Worm (Caenorhabditis elegans) whole organism, L4 larva: ENCODE data around the gene srw-82.
"Not testable (repeated sequence)": the region's sequence is repeated elsewhere in the genome, so short reads cannot be mapped to it uniquely, and the experiment has no call there.

Source experiments
- D1046.2 ChIP-seq: fragments of 200-800 bp; sonication (Bioruptor generic); IDR thresholded peaks from 2 replicates; pipeline ENCODE4 v1.3.6; 2022; ENCODE audit warnings: missing genetic modification characterization, missing compliant biosample characterization
- F44E2.7 ChIP-seq: fragments of 200-800 bp; sonication (Bioruptor generic); IDR thresholded peaks from 2 replicates; pipeline ENCODE4 v2.1.2; 2022; ENCODE audit warnings: missing genetic modification characterization, missing compliant biosample characterization
- Y105C5A.15 ChIP-seq: fragments of 200-800 bp; sonication (Bioruptor generic); IDR thresholded peaks from 2 replicates; pipeline ENCODE4 v1.3.6; 2022; ENCODE audit warnings: missing genetic modification characterization, missing compliant biosample characterization
- Y75B8A.6 ChIP-seq: fragments of 200-800 bp; sonication (Bioruptor generic); IDR thresholded peaks from 2 replicates; pipeline ENCODE4 v1.3.6; 2022; ENCODE audit warnings: missing genetic modification reagents, missing genetic modification characterization, missing compliant biosample characterization
- aha-1 ChIP-seq: fragments of 150-350 bp; peaks from one replicate; lab custom pipeline; 2014; ENCODE audit warnings: missing biosample characterization, missing genetic modification characterization
- aly-2 ChIP-seq: sonication (generic microtip); optimal IDR thresholded peaks from 2 replicates; lab custom pipeline; 2018; ENCODE audit warnings: missing biosample characterization, missing genetic modification characterization
- ceh-20 ChIP-seq: fragments of 200-800 bp; sonication (Bioruptor generic); IDR thresholded peaks from 2 replicates; pipeline ENCODE4 v1.3.6; 2022; ENCODE audit warnings: missing genetic modification reagents, missing genetic modification characterization, missing compliant biosample characterization
- ceh-44 ChIP-seq: fragments of 200-800 bp; sonication (Bioruptor generic); IDR thresholded peaks from 2 replicates; pipeline ENCODE4 v1.3.6; 2022; ENCODE audit warnings: missing genetic modification reagents, missing genetic modification characterization, missing compliant biosample characterization
- ceh-82 ChIP-seq: sonication (generic microtip); optimal IDR thresholded peaks from 2 replicates; lab custom pipeline; 2017; ENCODE audit warnings: missing biosample characterization, missing genetic modification characterization
- daf-16 ChIP-seq, 3 experiments: sonication (generic microtip); optimal IDR thresholded peaks; 2 replicates each; lab custom pipeline; 2016 to 2017; ENCODE audit warnings: missing genetic modification characterization in 3 of 3, missing genetic modification reagents in 3 of 3, mild to moderate bottlenecking in 2 of 3, missing compliant biosample characterization in 2 of 3, missing biosample characterization in 1 of 3, moderate library complexity in 1 of 3
- daf-8 ChIP-seq: fragments of 200-800 bp; sonication (Bioruptor generic); IDR thresholded peaks from 2 replicates; pipeline ENCODE4 v1.3.6; 2022; ENCODE audit warnings: missing genetic modification characterization, missing compliant biosample characterization
- dmd-9 ChIP-seq: fragments of 200-800 bp; sonication (Bioruptor generic); IDR thresholded peaks from 2 replicates; pipeline ENCODE4 v1.3.6; 2022; ENCODE audit warnings: missing genetic modification reagents, missing genetic modification characterization, missing compliant biosample characterization
- duxl-1 ChIP-seq: sonication (generic microtip); optimal IDR thresholded peaks from 2 replicates; lab custom pipeline; 2016; ENCODE audit warnings: mild to moderate bottlenecking, missing genetic modification characterization, moderate library complexity, missing compliant biosample characterization; ENCODE audit not compliant: poor library complexity
- egl-27 ChIP-seq: sonication (generic microtip); optimal IDR thresholded peaks from 3 replicates; lab custom pipeline; 2017; ENCODE audit warnings: missing biosample characterization, missing genetic modification reagents, missing genetic modification characterization
- egl-43 ChIP-seq: fragments of 200-800 bp; sonication (Bioruptor generic); IDR thresholded peaks from 2 replicates; pipeline ENCODE4 v1.3.6; 2022; ENCODE audit warnings: missing genetic modification reagents, missing genetic modification characterization, missing compliant biosample characterization
- fkh-10 ChIP-seq: fragments of 150-350 bp; optimal IDR thresholded peaks from 2 replicates; lab custom pipeline; 2014; ENCODE audit warnings: missing biosample characterization, missing genetic modification reagents, missing genetic modification characterization
- hif-1 ChIP-seq, 2 experiments: sonication (generic microtip); optimal IDR thresholded peaks; 2 replicates each; lab custom pipeline; 2016 to 2017; ENCODE audit warnings: missing compliant biosample characterization in 2 of 2, missing genetic modification characterization in 2 of 2, missing genetic modification reagents in 2 of 2, missing genotype in 2 of 2, mild to moderate bottlenecking in 1 of 2
- hmg-1.1 ChIP-seq: fragments of 200-800 bp; sonication (Bioruptor generic); IDR thresholded peaks from 2 replicates; pipeline ENCODE4 v1.3.6; 2022; ENCODE audit warnings: missing genetic modification reagents, missing genetic modification characterization, missing compliant biosample characterization
- lim-7 ChIP-seq: fragments of 200-800 bp; sonication (Bioruptor generic); IDR thresholded peaks from 2 replicates; pipeline ENCODE4 v1.3.6; 2022; ENCODE audit warnings: missing genetic modification characterization, missing compliant biosample characterization
- lin-15B ChIP-seq: fragments of 150-350 bp; sonication (generic microtip); optimal IDR thresholded peaks from 3 replicates; lab custom pipeline; 2014; ENCODE audit warnings: missing biosample characterization, missing genetic modification characterization
- lin-29 ChIP-seq: fragments of 200-800 bp; sonication (Bioruptor generic); IDR thresholded peaks from 2 replicates; pipeline ENCODE4 v1.3.6; 2022; ENCODE audit warnings: missing genetic modification reagents, missing genetic modification characterization, missing compliant biosample characterization
- lin-38 ChIP-seq: fragments of 200-800 bp; sonication (Bioruptor generic); IDR thresholded peaks from 2 replicates; pipeline ENCODE4 v1.3.6; 2022; ENCODE audit warnings: missing genetic modification reagents, missing genetic modification characterization, missing compliant biosample characterization
- lin-39 ChIP-seq: fragments of 150-350 bp; optimal IDR thresholded peaks from 2 replicates; lab custom pipeline; 2014; ENCODE audit warnings: missing biosample characterization, missing genetic modification reagents, missing genetic modification characterization
- lir-3 ChIP-seq: sonication (generic microtip); optimal IDR thresholded peaks from 2 replicates; lab custom pipeline; 2016; ENCODE audit warnings: mild to moderate bottlenecking, missing genetic modification characterization, missing compliant biosample characterization
- lsy-2 ChIP-seq, 2 experiments: fragments of 150-350 bp in 1 of 2; sonication (generic microtip) in 1 of 2; optimal IDR thresholded peaks; 2 replicates each; lab custom pipeline; 2014 to 2017; ENCODE audit warnings: missing biosample characterization in 2 of 2, missing genetic modification characterization in 2 of 2
- madf-5 ChIP-seq, 2 experiments: fragments of 200-800 bp; sonication (Bioruptor generic); IDR thresholded peaks; 2 replicates each; pipeline ENCODE4 v1.3.6; 2022; ENCODE audit warnings: missing compliant biosample characterization in 2 of 2, missing genetic modification characterization in 2 of 2
- mdl-1 ChIP-seq, 2 experiments: fragments of 150-350 bp in 1 of 2; sonication (generic microtip) in 1 of 2; optimal IDR thresholded peaks; 2 replicates each; lab custom pipeline; 2014 to 2017; ENCODE audit warnings: missing biosample characterization in 2 of 2, missing genetic modification characterization in 2 of 2
- mdt-29 ChIP-seq: fragments of 200-800 bp; sonication (Bioruptor generic); IDR thresholded peaks from 2 replicates; pipeline ENCODE4 v1.3.6; 2022; ENCODE audit warnings: missing genetic modification reagents, missing genetic modification characterization, missing compliant biosample characterization
- mep-1 ChIP-seq: fragments of 150-350 bp; sonication (generic microtip); optimal IDR thresholded peaks from 3 replicates; lab custom pipeline; 2014; ENCODE audit warnings: missing biosample characterization, missing genetic modification characterization
- mxl-3 ChIP-seq: fragments of 200-800 bp; sonication (Bioruptor generic); optimal IDR thresholded peaks from 2 replicates; lab custom pipeline; 2018; ENCODE audit warnings: mild to moderate bottlenecking, missing genetic modification characterization, missing compliant biosample characterization
- nhr-111 ChIP-seq: fragments of 200-800 bp; sonication (Bioruptor generic); optimal IDR thresholded peaks from 2 replicates; lab custom pipeline; 2018; ENCODE audit warnings: mild to moderate bottlenecking, missing genetic modification characterization, missing compliant biosample characterization
- nhr-237 ChIP-seq: sonication (generic microtip); optimal IDR thresholded peaks from 2 replicates; lab custom pipeline; 2017; ENCODE audit warnings: missing biosample characterization, missing genetic modification characterization
- nhr-42 ChIP-seq: fragments of 200-800 bp; sonication (Bioruptor generic); IDR thresholded peaks from 2 replicates; pipeline ENCODE4 v1.3.6; 2022; ENCODE audit warnings: missing genetic modification characterization, missing compliant biosample characterization
- nhr-6 ChIP-seq: fragments of 150-350 bp; optimal IDR thresholded peaks from 2 replicates; lab custom pipeline; 2014; ENCODE audit warnings: missing biosample characterization, missing genetic modification characterization
- pqm-1 ChIP-seq: sonication (generic microtip); optimal IDR thresholded peaks from 2 replicates; lab custom pipeline; 2017; ENCODE audit warnings: missing biosample characterization, missing genetic modification characterization
- rbr-2 ChIP-seq: sonication (generic microtip); optimal IDR thresholded peaks from 2 replicates; lab custom pipeline; 2016; ENCODE audit warnings: missing genotype, missing genetic modification characterization, missing compliant biosample characterization
- sdz-12 ChIP-seq: fragments of 200-800 bp; sonication (Bioruptor generic); optimal IDR thresholded peaks from 2 replicates; lab custom pipeline; 2018; ENCODE audit warnings: mild to moderate bottlenecking, missing genetic modification characterization, missing compliant biosample characterization
- spr-3 ChIP-seq: fragments of 200-800 bp; sonication (Bioruptor generic); optimal IDR thresholded peaks from 2 replicates; lab custom pipeline; 2018; ENCODE audit warnings: mild to moderate bottlenecking, missing genetic modification characterization, missing compliant biosample characterization
- unc-62 ChIP-seq, 3 experiments: fragments of 150-350 bp in 1 of 3; sonication (generic microtip); optimal IDR thresholded peaks in 2 of 3; peaks in 1 of 3; 1 replicate in 1 of 3; 2 replicates in 2 of 3; lab custom pipeline; 2014 to 2017; ENCODE audit warnings: missing biosample characterization in 3 of 3, missing genetic modification characterization in 3 of 3, missing genetic modification reagents in 3 of 3, missing genotype in 1 of 3
- zip-11 ChIP-seq: fragments of 200-800 bp; sonication (Bioruptor generic); IDR thresholded peaks from 2 replicates; pipeline ENCODE4 v1.3.6; 2022; ENCODE audit warnings: missing genetic modification characterization, missing compliant biosample characterization
- zip-2 ChIP-seq: fragments of 150-350 bp; optimal IDR thresholded peaks from 2 replicates; lab custom pipeline; 2014; ENCODE audit warnings: missing biosample characterization, missing genetic modification characterization
- ztf-11 ChIP-seq: fragments of 150-350 bp; optimal IDR thresholded peaks from 2 replicates; lab custom pipeline; 2014; ENCODE audit warnings: missing biosample characterization, missing genetic modification characterization
- ztf-7 ChIP-seq: fragments of 150-350 bp; optimal IDR thresholded peaks from 2 replicates; lab custom pipeline; 2014; ENCODE audit warnings: missing biosample characterization, missing genetic modification characterization

srw-82 gene

ce11 chrV:18397814-18398213 is 33.7 kb upstream of the srw-82 start, which contains the start of gene Y51A2B.16:
Gene Y51A2B.16 (minus strand): TSS chrV:18397914.
- no peak for TF ChIP-seq hmg-1.1 (GFP tag; lab: Robert Waterston, UW)
- TF ChIP-seq aly-2 (tag; lab: Kevin White, UChicago) = no peak
- no peak for TF ChIP-seq spr-3 (GFP tag; lab: Kevin White, UChicago)
- TF ChIP-seq ceh-44 (GFP tag; lab: Robert Waterston, UW) = no peak
- TF ChIP-seq lin-38 (GFP tag; lab: Robert Waterston, UW) = no peak
- no peak for TF ChIP-seq lin-15B
- TF ChIP-seq lsy-2 (tag; optimal IDR thresholded peaks at IDR 0.05; lab: Kevin White, UChicago) = no peak
- TF ChIP-seq mdt-29 (GFP tag; lab: Robert Waterston, UW) = no peak
- TF ChIP-seq lin-29 (GFP tag; lab: Robert Waterston, UW) = no peak
- TF ChIP-seq rbr-2 (tag; lab: Kevin White, UChicago) = no peak
- no peak for TF ChIP-seq duxl-1 (tag; lab: Kevin White, UChicago)
- no peak for TF ChIP-seq nhr-111 (GFP tag; lab: Kevin White, UChicago)
- no peak for TF ChIP-seq egl-27 (tag; lab: Kevin White, UChicago)
- TF ChIP-seq lin-39 (tag; lab: Kevin White, UChicago) = no peak
- no peak for TF ChIP-seq nhr-6 (tag; lab: Kevin White, UChicago)
- TF ChIP-seq ztf-7 (tag; lab: Kevin White, UChicago) = no peak
- no peak for TF ChIP-seq pqm-1 (tag; lab: Kevin White, UChicago)
- TF ChIP-seq F44E2.7 = no peak

- TF ChIP-seq aha-1 (tag; lab: Kevin White, UChicago) (peak; percentile 4), zip-11 (no peak)
- TF ChIP-seq, all 104 proteins: peak for 1
Measured at ce11 chrV:18402743-18403142, 28.8 kb upstream of the srw-82 start.

- TF ChIP-seq lim-7 (GFP tag; lab: Robert Waterston, UW); sdz-12 (GFP tag; lab: Kevin White, UChicago); dmd-9 (GFP tag; lab: Robert Waterston, UW): not testable (repeated sequence)
Measured at ce11 chrV:18404767-18405166, 26.8 kb upstream of the srw-82 start, which contains the start of gene srh-209. Gene srh-209 (minus strand): TSS chrV:18404867.

- no peak for TF ChIP-seq Y75B8A.6 (GFP tag; lab: Robert Waterston, UW)
- TF ChIP-seq ztf-11 (tag; lab: Kevin White, UChicago) = no peak
- no peak for TF ChIP-seq lin-38 (GFP tag; lab: Robert Waterston, UW)
- no peak for TF ChIP-seq sdz-12 (GFP tag; lab: Kevin White, UChicago)
- no peak for TF ChIP-seq daf-16 (GFP tag; optimal IDR thresholded peaks at IDR 0.05; lab: Kevin White, UChicago)
- no peak for TF ChIP-seq daf-16 (tag; optimal IDR thresholded peaks at IDR 0.05; lab: Kevin White, UChicago)
Measured at ce11 chrV:18410142-18410541, 21.4 kb upstream of the srw-82 start, which contains the start of gene srh-207. Gene srh-207 (minus strand): TSS chrV:18410242.

- TF ChIP-seq ztf-7 (tag; lab: Kevin White, UChicago) (no peak), nhr-42 (GFP tag; lab: Robert Waterston, UW) (no peak), ceh-20 (GFP tag; lab: Robert Waterston, UW) (0 out of 2 replicates have a peak, but pooled peaks have one; percentile 40), fkh-10 (GFP tag; lab: Kevin White, UChicago) (no peak), mdt-29 (GFP tag; lab: Robert Waterston, UW) (no peak), lir-3 (no peak), D1046.2 (GFP tag; lab: Robert Waterston, UW) (no peak), mxl-3 (no peak), madf-5 (GFP tag; IDR thresholded peaks at IDR 0.05; lab: Robert Waterston, UW) (peak in 1 of 2 experiments; percentile 57; a peak in 1 of 4 replicates), mdl-1 (tag; optimal IDR thresholded peaks at IDR 0.05; lab: Kevin White, UChicago) (no peak), nhr-237 (tag; lab: Kevin White, UChicago) (no peak), zip-2 (tag; lab: Kevin White, UChicago) (no peak), daf-8 (GFP tag; lab: Robert Waterston, UW) (no peak), egl-43 (peak; percentile 73), lin-29 (GFP tag; lab: Robert Waterston, UW) (no peak), rbr-2 (tag; lab: Kevin White, UChicago) (no peak), Y105C5A.15 (peak; percentile 41; the same call in 1 of the 2 replicates), nhr-6 (tag; lab: Kevin White, UChicago) (no peak), F44E2.7 (no peak), mep-1 (tag; lab: Kevin White, UChicago) (no peak), ceh-82 (tag; lab: Kevin White, UChicago) (no peak), hif-1 (tag; optimal IDR thresholded peaks at IDR 0.05; lab: Kevin White, UChicago) (no peak), unc-62 (GFP tag; optimal IDR thresholded peaks at IDR 0.05 in 1 of 2; lab: Kevin White, UChicago) (no peak), unc-62 (tag; optimal IDR thresholded peaks at IDR 0.05; lab: Kevin White, UChicago) (no peak)
Measured at ce11 chrV:18412351-18412750, 19.2 kb upstream of the srw-82 start.
